Fruit fly (Drosophila melanogaster) whole organism, embryonic: ENCODE measurements around the gene Rab39.

Experiments
- CG10147 ChIP-seq: fragments of 200-800 bp; sonication (Bioruptor generic); optimal IDR thresholded peaks from 2 replicates; lab custom pipeline; 2019; ENCODE audit warnings: missing biosample characterization, mild to moderate bottlenecking, missing genetic modification characterization, moderate library complexity
- CG11398 ChIP-seq: fragments of 200-800 bp; sonication (Bioruptor generic); optimal IDR thresholded peaks from 2 replicates; lab custom pipeline; 2016; ENCODE audit warnings: missing biosample characterization, missing genetic modification characterization
- CG13123 ChIP-seq: fragments of 200-800 bp; sonication (Bioruptor generic); optimal IDR thresholded peaks from 2 replicates; lab custom pipeline; 2016; ENCODE audit warnings: missing biosample characterization, missing genetic modification characterization
- CG13894 ChIP-seq: fragments of 200-800 bp; sonication (Bioruptor generic); optimal IDR thresholded peaks from 3 replicates; lab custom pipeline; 2018; ENCODE audit warnings: missing biosample characterization, mild to moderate bottlenecking, missing genetic modification characterization, moderate library complexity
- CG15073 ChIP-seq: fragments of 200-800 bp; sonication (Bioruptor generic); optimal IDR thresholded peaks from 2 replicates; lab custom pipeline; 2016; ENCODE audit warnings: missing biosample characterization, missing genetic modification characterization
- CG15514 ChIP-seq: fragments of 200-800 bp; sonication (Bioruptor generic); optimal IDR thresholded peaks from 3 replicates; lab custom pipeline; 2017; ENCODE audit warnings: missing biosample characterization, missing genetic modification characterization, mild to moderate bottlenecking, moderate library complexity, missing genetic modification reagents
- CG1602 ChIP-seq: fragments of 200-800 bp; sonication (Bioruptor generic); optimal IDR thresholded peaks from 3 replicates; lab custom pipeline; 2016; ENCODE audit warnings: missing biosample characterization, missing genetic modification characterization
- CG17186 ChIP-seq: fragments of 200-800 bp; sonication (Bioruptor generic); optimal IDR thresholded peaks from 3 replicates; lab custom pipeline; 2017; ENCODE audit warnings: missing biosample characterization, missing genetic modification reagents, missing genetic modification characterization
- CG17612 ChIP-seq: fragments of 200-800 bp; sonication (Bioruptor generic); IDR thresholded peaks from 2 replicates; pipeline ENCODE4 v1.3.6; 2022; ENCODE audit warnings: missing biosample characterization, missing genetic modification characterization
- CG1832 ChIP-seq: fragments of 200-800 bp; sonication (Bioruptor generic); optimal IDR thresholded peaks from 2 replicates; lab custom pipeline; 2017; ENCODE audit warnings: missing biosample characterization, mild to moderate bottlenecking, missing genetic modification characterization, inconsistent platforms
- CG2202 ChIP-seq: fragments of 200-800 bp; sonication (Bioruptor generic); optimal IDR thresholded peaks from 2 replicates; lab custom pipeline; 2018; ENCODE audit warnings: missing biosample characterization, mild to moderate bottlenecking, missing genetic modification characterization
- CG3065 ChIP-seq: fragments of 200-800 bp; sonication (Bioruptor generic); optimal IDR thresholded peaks from 2 replicates; lab custom pipeline; 2016; ENCODE audit warnings: missing biosample characterization, missing genetic modification characterization
- CG31365 ChIP-seq: fragments of 200-800 bp; sonication (Bioruptor generic); optimal IDR thresholded peaks from 2 replicates; lab custom pipeline; 2018; ENCODE audit warnings: missing biosample characterization, mild to moderate bottlenecking, missing genetic modification characterization
- CG6254 ChIP-seq: fragments of 200-800 bp; sonication (Bioruptor generic); optimal IDR thresholded peaks from 3 replicates; lab custom pipeline; 2017; ENCODE audit warnings: mild to moderate bottlenecking, missing biosample characterization, missing genetic modification reagents, missing genetic modification characterization
- CG7357 ChIP-seq: fragments of 200-800 bp; sonication (Bioruptor generic); IDR thresholded peaks from 3 replicates; pipeline ENCODE4 v1.3.6; 2022; ENCODE audit warnings: missing biosample characterization, missing genetic modification characterization
- CG7745 ChIP-seq: fragments of 200-800 bp; sonication (Bioruptor generic); optimal IDR thresholded peaks from 2 replicates; lab custom pipeline; 2018; ENCODE audit warnings: missing biosample characterization, mild to moderate bottlenecking, missing genetic modification characterization, moderate library complexity
- CG7786 ChIP-seq: fragments of 200-800 bp; sonication (Bioruptor generic); optimal IDR thresholded peaks from 2 replicates; lab custom pipeline; 2016; ENCODE audit warnings: missing biosample characterization, missing genetic modification characterization
- CG8290 ChIP-seq, 3 experiments: fragments of 200-800 bp; sonication (Bioruptor generic); optimal IDR thresholded peaks; 2 replicates each; lab custom pipeline; 2016 to 2019; ENCODE audit warnings: missing biosample characterization in 3 of 3, missing genetic modification characterization in 3 of 3, mild to moderate bottlenecking in 2 of 3, moderate library complexity in 1 of 3
- CG9727 ChIP-seq: fragments of 200-800 bp; sonication (Bioruptor generic); optimal IDR thresholded peaks from 3 replicates; lab custom pipeline; 2017; ENCODE audit warnings: missing biosample characterization, mild to moderate bottlenecking, missing genetic modification characterization
- Camta ChIP-seq: fragments of 200-800 bp; sonication (Bioruptor generic); optimal IDR thresholded peaks from 2 replicates; lab custom pipeline; 2016; ENCODE audit warnings: missing biosample characterization, missing genetic modification characterization
- Deaf1 ChIP-seq: fragments of 200-800 bp; optimal IDR thresholded peaks from 3 replicates; lab custom pipeline; 2019; ENCODE audit warnings: missing biosample characterization, mild to moderate bottlenecking, missing genetic modification characterization, moderate library complexity
- Dip3 ChIP-seq: fragments of 200-800 bp; sonication (Bioruptor generic); optimal IDR thresholded peaks from 3 replicates; lab custom pipeline; 2016; ENCODE audit warnings: missing biosample characterization, missing genetic modification characterization
- Doc2 ChIP-seq: fragments of 200-800 bp; sonication (Bioruptor generic); IDR thresholded peaks from 2 replicates; pipeline ENCODE4 v1.3.6; 2022; ENCODE audit warnings: missing biosample characterization, missing genetic modification characterization
- Dp ChIP-seq: fragments of 200-800 bp; sonication (Bioruptor generic); optimal IDR thresholded peaks from 2 replicates; lab custom pipeline; 2018; ENCODE audit warnings: missing biosample characterization, mild to moderate bottlenecking, missing genetic modification characterization, moderate library complexity
- Hmx ChIP-seq: fragments of 200-800 bp; sonication (Bioruptor generic); optimal IDR thresholded peaks from 2 replicates; lab custom pipeline; 2016; ENCODE audit warnings: missing biosample characterization, missing genetic modification characterization
- Hr78 ChIP-seq, 2 experiments: fragments of 200-800 bp in 1 of 2; fragments of >200 bp in 1 of 2; sonication (Bioruptor generic) in 1 of 2; optimal IDR thresholded peaks; 2 replicates each; lab custom pipeline; 2017 to 2019; ENCODE audit warnings: missing biosample characterization in 2 of 2, missing genetic modification characterization in 2 of 2, mild to moderate bottlenecking in 1 of 2, moderate library complexity in 1 of 2
- Hsf ChIP-seq: fragments of 200-800 bp; sonication (Bioruptor generic); optimal IDR thresholded peaks from 3 replicates; lab custom pipeline; 2016; ENCODE audit warnings: missing biosample characterization, missing genetic modification characterization
- Jarid2 ChIP-seq: fragments of 200-800 bp; sonication (Bioruptor generic); optimal IDR thresholded peaks from 3 replicates; lab custom pipeline; 2017; ENCODE audit warnings: mild to moderate bottlenecking, missing biosample characterization, missing genetic modification reagents, missing genetic modification characterization
- Myb ChIP-seq: fragments of 200-800 bp; sonication (Bioruptor generic); optimal IDR thresholded peaks from 2 replicates; lab custom pipeline; 2016; ENCODE audit warnings: missing biosample characterization, missing genetic modification characterization
- NK7.1 ChIP-seq: fragments of 200-800 bp; sonication (Bioruptor generic); optimal IDR thresholded peaks from 3 replicates; lab custom pipeline; 2016; ENCODE audit warnings: missing biosample characterization, missing genetic modification characterization
- Sin3A ChIP-seq: fragments of >200 bp; optimal IDR thresholded peaks from 2 replicates; lab custom pipeline; 2018
- Sox100B ChIP-seq: fragments of 200-800 bp; sonication (Bioruptor generic); optimal IDR thresholded peaks from 3 replicates; lab custom pipeline; 2018; ENCODE audit warnings: missing biosample characterization, mild to moderate bottlenecking, missing genetic modification characterization
- Trl ChIP-seq, 3 experiments: fragments of >200 bp in 2 of 3; fragments of 200-800 bp in 1 of 3; sonication (Bioruptor generic) in 1 of 3; optimal IDR thresholded peaks; 2 replicates in 1 of 3; 3 replicates in 2 of 3; lab custom pipeline; 2016 to 2017; ENCODE audit warnings: missing biosample characterization in 1 of 3, missing genetic modification characterization in 1 of 3
- chif ChIP-seq, 2 experiments: fragments of 200-800 bp; sonication (Bioruptor generic); optimal IDR thresholded peaks; 3 replicates each; lab custom pipeline; 2016; ENCODE audit warnings: missing biosample characterization in 2 of 2, missing genetic modification characterization in 2 of 2
- croc ChIP-seq: fragments of 200-800 bp; sonication (Bioruptor generic); conservative IDR thresholded peaks from 3 replicates; pipeline ENCODE4 v1.3.6; 2022; ENCODE audit warnings: missing biosample characterization, missing genetic modification characterization
- dimm ChIP-seq: fragments of 200-800 bp; sonication (Bioruptor generic); IDR thresholded peaks from 2 replicates; pipeline ENCODE4 v1.3.6; 2022; ENCODE audit warnings: missing biosample characterization, missing genetic modification characterization
- dmrt99B ChIP-seq: fragments of 200-800 bp; sonication (Bioruptor generic); optimal IDR thresholded peaks from 2 replicates; lab custom pipeline; 2018; ENCODE audit warnings: missing biosample characterization, mild to moderate bottlenecking, missing genetic modification characterization, moderate library complexity
- en ChIP-seq: fragments of 200-800 bp; sonication (Bioruptor generic); optimal IDR thresholded peaks from 2 replicates; lab custom pipeline; 2016; ENCODE audit warnings: missing biosample characterization, missing genetic modification characterization
- gro ChIP-seq: fragments of 200-800 bp; sonication (Bioruptor generic); optimal IDR thresholded peaks from 2 replicates; lab custom pipeline; 2016; ENCODE audit warnings: missing biosample characterization, missing genetic modification characterization
- gt ChIP-seq: fragments of 200-800 bp; sonication (Bioruptor generic); IDR thresholded peaks from 2 replicates; pipeline ENCODE4 v1.3.6; 2022; ENCODE audit warnings: missing biosample characterization, missing genetic modification characterization
- h ChIP-seq: fragments of >200 bp; optimal IDR thresholded peaks from 2 replicates; lab custom pipeline; 2017
- hkb ChIP-seq, 2 experiments: fragments of 200-800 bp in 1 of 2; fragments of >200 bp in 1 of 2; sonication (Bioruptor generic) in 1 of 2; IDR thresholded peaks in 1 of 2; optimal IDR thresholded peaks in 1 of 2; 2 replicates each; pipeline versions ENCODE4 v1.3.6 to Lab custom; 2017 to 2022; ENCODE audit warnings: missing biosample characterization in 1 of 2, missing genetic modification characterization in 1 of 2
- kay ChIP-seq: fragments of 200-800 bp; sonication (Bioruptor generic); optimal IDR thresholded peaks from 2 replicates; lab custom pipeline; 2016; ENCODE audit warnings: missing biosample characterization, missing genetic modification characterization
- mirr ChIP-seq: fragments of 200-800 bp; sonication (Bioruptor generic); optimal IDR thresholded peaks from 3 replicates; lab custom pipeline; 2018; ENCODE audit warnings: missing biosample characterization, mild to moderate bottlenecking, missing genetic modification characterization
- nerfin-1 ChIP-seq: fragments of 200-800 bp; sonication (Bioruptor generic); optimal IDR thresholded peaks from 3 replicates; lab custom pipeline; 2019; ENCODE audit warnings: missing biosample characterization, mild to moderate bottlenecking, missing genetic modification characterization, moderate library complexity
- pnt ChIP-seq: fragments of 200-800 bp; sonication (Bioruptor generic); optimal IDR thresholded peaks from 3 replicates; lab custom pipeline; 2016; ENCODE audit warnings: missing biosample characterization, missing genetic modification characterization
- schlank ChIP-seq: fragments of 200-800 bp; sonication (Bioruptor generic); optimal IDR thresholded peaks from 2 replicates; lab custom pipeline; 2018; ENCODE audit warnings: missing biosample characterization, mild to moderate bottlenecking, missing genetic modification characterization
- unpg ChIP-seq: fragments of 200-800 bp; sonication (Bioruptor generic); optimal IDR thresholded peaks from 3 replicates; lab custom pipeline; 2018; ENCODE audit warnings: missing biosample characterization, mild to moderate bottlenecking, missing genetic modification characterization, moderate library complexity
- wdn ChIP-seq: fragments of 200-800 bp; sonication (Bioruptor generic); IDR thresholded peaks from 2 replicates; pipeline ENCODE4 v1.3.6; 2022; ENCODE audit warnings: missing biosample characterization, missing genetic modification characterization
- z ChIP-seq: fragments of 200-800 bp; sonication (Bioruptor generic); IDR thresholded peaks from 3 replicates; pipeline ENCODE4 v1.3.6; 2022; ENCODE audit warnings: missing biosample characterization, missing genetic modification characterization

Rab39 gene

dm6 chrX:7690683-7691082 lies 44.0 kb upstream of the Rab39 start (continued):
- TF ChIP-seq CG17612 (GFP tag; lab: Robert Waterston, UW) (no peak), CG8290 (GFP tag; optimal IDR thresholded peaks at IDR 0.05; lab: Kevin White, UChicago) (no peak), CG8290 (tag; optimal IDR thresholded peaks at IDR 0.05; lab: Kevin White, UChicago) (peak in 1 of 2 experiments; percentile 45), hkb (optimal IDR thresholded peaks at IDR 0.05; lab: Kevin White, UChicago) (no peak), hkb (GFP tag; IDR thresholded peaks at IDR 0.05; lab: Robert Waterston, UW) (peak; percentile 54; the same call in 1 of the 2 replicates), Trl (optimal IDR thresholded peaks at IDR 0.05; lab: Kevin White, UChicago) (peak; percentile 75 to 97), Trl (GFP tag; optimal IDR thresholded peaks at IDR 0.05; lab: Kevin White, UChicago) (peak; percentile 32), dimm (GFP tag; lab: Robert Waterston, UW) (no peak), wdn (peak; percentile 35; the same call in 1 of the 2 replicates), Sin3A (lab: Kevin White, UChicago) (no peak), CG13894 (tag; lab: Kevin White, UChicago) (no peak), Hmx (GFP tag; lab: Kevin White, UChicago) (no peak), unpg (no peak), nerfin-1 (peak; percentile 54), CG1602 (GFP tag; lab: Kevin White, UChicago) (no peak), CG17186 (GFP tag; lab: Kevin White, UChicago) (no peak), CG3065 (no peak), Doc2 (no peak), Camta (GFP tag; lab: Kevin White, UChicago) (no peak), gro (GFP tag; lab: Kevin White, UChicago) (peak; percentile 33), CG15073 (GFP tag; lab: Kevin White, UChicago) (no peak), z (GFP tag; lab: Robert Waterston, UW) (no peak), CG7745 (tag; lab: Kevin White, UChicago) (no peak), Deaf1 (no peak), CG15514 (GFP tag; lab: Kevin White, UChicago) (peak; percentile 75), gt (no peak), CG6254 (GFP tag; lab: Kevin White, UChicago) (peak; percentile 42), Hsf (GFP tag; lab: Kevin White, UChicago) (peak; percentile 3), CG9727 (peak; percentile 62), NK7.1 (peak; percentile 22), Sox100B (GFP tag; lab: Kevin White, UChicago) (peak; percentile 22), croc (GFP tag; lab: Robert Waterston, UW) (no peak), CG10147 (GFP tag; lab: Kevin White, UChicago) (peak; percentile 45), CG7357 (GFP tag; lab: Robert Waterston, UW) (no peak), Jarid2 (GFP tag; lab: Kevin White, UChicago) (peak; percentile 44), chif (GFP tag; optimal IDR thresholded peaks at IDR 0.05; lab: Kevin White, UChicago) (no peak), Hr78 (GFP tag; optimal IDR thresholded peaks at IDR 0.05; lab: Kevin White, UChicago) (no peak), Dp (no peak), CG1832 (GFP tag; lab: Kevin White, UChicago) (no peak), h (lab: Kevin White, UChicago) (no peak), Myb (no peak), CG13123 (GFP tag; lab: Kevin White, UChicago) (no peak), CG2202 (peak; percentile 43), schlank (peak; percentile 51), pnt (GFP tag; lab: Kevin White, UChicago) (no peak), dmrt99B (no peak), en (GFP tag; lab: Kevin White, UChicago) (peak; percentile 11), CG7786 (GFP tag; lab: Kevin White, UChicago) (peak; percentile 21), CG11398 (GFP tag; lab: Kevin White, UChicago) (peak; percentile 54), mirr (GFP tag; lab: Kevin White, UChicago) (peak; percentile 54), Dip3 (GFP tag; lab: Kevin White, UChicago) (no peak), CG31365 (tag; lab: Kevin White, UChicago) (peak; percentile 50), kay (GFP tag; lab: Kevin White, UChicago) (no peak)
